Worm (Caenorhabditis elegans): ENCODE measurements around the gene ZC317.7.
"Not testable (repeated sequence)": the region's sequence is repeated elsewhere in the genome, so short reads cannot be mapped to it uniquely, and the experiment has no call there.

DNA sequence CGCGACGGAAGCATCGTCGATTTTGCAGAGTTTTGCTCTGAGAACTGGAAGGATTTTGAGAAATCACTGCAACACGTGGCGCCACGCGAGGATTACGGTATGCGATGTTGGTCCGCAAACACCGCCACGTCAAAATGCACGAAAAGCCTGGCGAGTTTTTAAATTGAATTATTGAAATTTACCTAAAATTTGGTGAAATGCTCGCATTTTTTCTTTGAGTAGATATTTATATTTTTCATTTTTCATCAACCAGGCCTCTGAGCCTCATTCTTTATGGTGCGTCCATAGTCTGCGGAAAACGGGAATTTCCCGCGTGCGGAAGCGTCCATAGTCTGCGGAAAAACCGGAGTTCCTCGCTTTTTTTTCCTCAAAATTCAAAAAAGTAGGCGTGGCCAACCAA, at the start of gene ZC317.7:
- TF ChIP-seq dao-5, him-1 (tag; optimal IDR thresholded peaks at IDR 0.05): not testable (repeated sequence)
